Fruit fly (Drosophila melanogaster): Measurements from ENCODE around the gene PGRP-LD.

The PGRP-LD gene

DNA sequence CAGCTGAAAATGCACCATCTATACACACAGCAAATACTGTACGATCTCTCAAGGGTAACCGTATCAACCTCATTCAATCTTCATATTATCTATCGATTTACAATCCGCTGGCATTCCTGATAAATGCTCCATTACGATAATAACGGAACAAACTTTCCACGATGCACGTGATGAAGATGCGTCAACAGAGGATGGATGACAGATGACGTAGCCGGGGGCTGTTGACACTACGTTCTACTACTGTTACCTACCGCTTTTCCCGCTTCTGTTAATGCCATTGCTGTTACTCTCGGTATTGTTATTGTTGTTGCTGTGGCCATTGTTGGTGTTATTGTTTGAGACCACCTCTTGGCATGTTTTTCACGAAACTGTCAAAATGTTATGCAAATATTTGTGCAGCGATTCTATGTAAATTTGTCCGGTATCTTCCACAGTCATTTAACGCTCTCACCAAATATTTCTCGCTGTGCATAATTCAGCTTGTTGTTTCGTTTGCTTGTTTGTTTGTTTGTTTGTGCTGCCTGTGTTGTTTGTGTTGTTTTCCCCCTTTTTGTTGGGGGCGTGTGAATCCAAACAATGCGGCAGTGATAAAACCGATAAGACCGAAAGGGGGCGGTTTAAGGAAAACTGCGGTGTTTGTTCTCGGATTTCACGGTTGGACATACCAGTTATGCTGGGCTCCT is 44.1 kb downstream of the PGRP-LD start (continued):
- peak; percentile 85 for TF ChIP-seq CG7271 (tag; optimal IDR thresholded peaks at IDR 0.05)
- peak; percentile 34 for TF ChIP-seq schlank (tag; optimal IDR thresholded peaks at IDR 0.05)
- peak; percentile 97 for TF ChIP-seq Med (GFP tag)
- TF ChIP-seq ase (GFP tag; IDR thresholded peaks at IDR 0.05), result peak; percentile 50; the same call in 1 of the 3 replicates
- peak; percentile 57 for TF ChIP-seq CG4820 (GFP tag; optimal IDR thresholded peaks at IDR 0.05)
- peak; percentile 40; the same call in 2 of the 3 replicates for TF ChIP-seq croc (GFP tag; conservative IDR thresholded peaks at IDR 0.05)
- TF ChIP-seq CG12744 (GFP tag; optimal IDR thresholded peaks at IDR 0.05), result peak; percentile 71
- no peak for TF ChIP-seq ham (GFP tag; IDR thresholded peaks at IDR 0.05)
- peak; percentile 89 for TF ChIP-seq CrebB (tag; optimal IDR thresholded peaks at IDR 0.05)
- TF ChIP-seq BEAF-32 (GFP tag; optimal IDR thresholded peaks at IDR 0.05), result no peak
- no peak for TF ChIP-seq C15 (GFP tag; IDR thresholded peaks at IDR 0.05)
- TF ChIP-seq CG6854 (GFP tag; optimal IDR thresholded peaks at IDR 0.05), result peak; percentile 33
- peak; percentile 73 for TF ChIP-seq Antp (GFP tag; optimal IDR thresholded peaks at IDR 0.05)
- peak; percentile 84 for TF ChIP-seq nerfin-1 (tag; optimal IDR thresholded peaks at IDR 0.05)
- peak in 1 of 3 experiments; percentile 82 for TF ChIP-seq lola (GFP tag; optimal IDR thresholded peaks at IDR 0.05)
- no peak for TF ChIP-seq usp (GFP tag; optimal IDR thresholded peaks at IDR 0.05)
- TF ChIP-seq hkb (optimal IDR thresholded peaks at IDR 0.05), result no peak
- TF ChIP-seq hkb (GFP tag; IDR thresholded peaks at IDR 0.05), result peak; percentile 83
- peak; percentile 63 for TF ChIP-seq crc (GFP tag; optimal IDR thresholded peaks at IDR 0.05)
- peak; percentile 86; the same call in 1 of the 2 replicates for TF ChIP-seq chm (GFP tag; IDR thresholded peaks at IDR 0.05)
- TF ChIP-seq dimm (GFP tag; IDR thresholded peaks at IDR 0.05), result no peak
- no peak for TF ChIP-seq bowl (GFP tag; IDR thresholded peaks at IDR 0.05)
- TF ChIP-seq vvl (GFP tag; IDR thresholded peaks at IDR 0.05), result peak; percentile 72
- TF ChIP-seq wek (GFP tag; optimal IDR thresholded peaks at IDR 0.05), result peak; percentile 91
- TF ChIP-seq CG7786 (GFP tag; optimal IDR thresholded peaks at IDR 0.05), result peak; percentile 63
- TF ChIP-seq pzg (GFP tag; optimal IDR thresholded peaks at IDR 0.05), result no peak
- no peak; the same call in 1 of the 2 replicates for TF ChIP-seq H2.0 (GFP tag; IDR thresholded peaks at IDR 0.05)
- TF ChIP-seq chif (GFP tag; optimal IDR thresholded peaks at IDR 0.05), result peak; percentile 83 to 86
- TF ChIP-seq p53 (GFP tag; optimal IDR thresholded peaks at IDR 0.05), result peak; percentile 81
- TF ChIP-seq CG7839 (tag; optimal IDR thresholded peaks at IDR 0.05), result peak; percentile 65
- TF ChIP-seq Hmx (GFP tag; optimal IDR thresholded peaks at IDR 0.05), result no peak
- no peak for TF ChIP-seq NFAT (GFP tag; IDR thresholded peaks at IDR 0.05)
- TF ChIP-seq dmrt11E (tag; optimal IDR thresholded peaks at IDR 0.05), result peak; percentile 89
- peak; percentile 82 for TF ChIP-seq CG18599 (GFP tag; optimal IDR thresholded peaks at IDR 0.05)
- peak; percentile 92 for TF ChIP-seq nau (GFP tag; optimal IDR thresholded peaks at IDR 0.05)
- TF ChIP-seq CG10274 (GFP tag; optimal IDR thresholded peaks at IDR 0.05), result peak; percentile 45
- TF ChIP-seq mld (GFP tag; IDR thresholded peaks at IDR 0.05; ENCODE audit: partially characterized antibody), result no peak
- TF ChIP-seq eve (GFP tag; optimal IDR thresholded peaks at IDR 0.05), result peak in 1 of 2 experiments; percentile 72
- TF ChIP-seq trh (GFP tag; optimal IDR thresholded peaks at IDR 0.05), result peak; percentile 68
- peak; percentile 92 for TF ChIP-seq CG3407 (GFP tag; optimal IDR thresholded peaks at IDR 0.05)
- no peak for TF ChIP-seq cas (GFP tag; IDR thresholded peaks at IDR 0.05)
- TF ChIP-seq HLH4C (GFP tag; IDR thresholded peaks at IDR 0.05; ENCODE audit: partially characterized antibody), result no peak
- no peak for TF ChIP-seq sc (optimal IDR thresholded peaks at IDR 0.05)
- peak; percentile 91 for TF ChIP-seq sc (GFP tag; optimal IDR thresholded peaks at IDR 0.05)
- peak; percentile 73 for TF ChIP-seq run (tag; optimal IDR thresholded peaks at IDR 0.05)
- TF ChIP-seq CG6175 (GFP tag; IDR thresholded peaks at IDR 0.05), result no peak
- peak; percentile 71 for TF ChIP-seq slp2 (GFP tag; optimal IDR thresholded peaks at IDR 0.05)
- peak; percentile 19 for TF ChIP-seq emc (GFP tag; optimal IDR thresholded peaks at IDR 0.05)
- TF ChIP-seq Sox102F (GFP tag; optimal IDR thresholded peaks at IDR 0.05), result peak; percentile 80
- TF ChIP-seq CG13424 (tag; optimal IDR thresholded peaks at IDR 0.05), result peak; percentile 68
